Worm (Caenorhabditis elegans) whole organism, midembryonic: ENCODE measurements around the gene F02C12.2.
"Not testable (repeated sequence)": the region's sequence is repeated elsewhere in the genome, so short reads cannot be mapped to it uniquely, and the experiment has no call there.

Experiments used
- T22C8.4 ChIP-seq: fragments of 200-800 bp; sonication (Bioruptor generic); IDR thresholded peaks from 2 replicates; pipeline ENCODE4 v1.3.6; 2022; ENCODE audit warnings: missing genetic modification characterization, missing compliant biosample characterization
- cog-1 ChIP-seq: sonication (generic microtip); optimal IDR thresholded peaks from 2 replicates; lab custom pipeline; 2016; ENCODE audit warnings: missing genetic modification characterization, missing compliant biosample characterization
- flt-1 ChIP-seq: fragments of 200-800 bp; sonication (Bioruptor generic); IDR thresholded peaks from 2 replicates; pipeline ENCODE4 v1.3.6; 2022; ENCODE audit warnings: missing genetic modification characterization, missing compliant biosample characterization
- med-1 ChIP-seq: sonication (generic microtip); optimal IDR thresholded peaks from 2 replicates; lab custom pipeline; 2017; ENCODE audit warnings: missing genetic modification characterization, mild to moderate bottlenecking, missing compliant biosample characterization, antibody characterized with exemption, missing genetic modification reagents; ENCODE audit not compliant: insufficient read depth
- ref-1 ChIP-seq: fragments of 200-800 bp; sonication (Bioruptor generic); conservative IDR thresholded peaks from 2 replicates; pipeline ENCODE4 v1.3.6; 2022; ENCODE audit warnings: missing genetic modification reagents, missing genetic modification characterization, missing compliant biosample characterization
- tab-1 ChIP-seq: fragments of 200-800 bp; sonication (Bioruptor generic); IDR thresholded peaks from 2 replicates; pipeline ENCODE4 v1.3.6; 2022; ENCODE audit warnings: missing genetic modification characterization, missing compliant biosample characterization
- ztf-23 ChIP-seq: fragments of 200-800 bp; sonication (Bioruptor generic); IDR thresholded peaks from 2 replicates; pipeline ENCODE4 v1.3.6; 2022; ENCODE audit warnings: missing genetic modification reagents, missing genetic modification characterization, missing compliant biosample characterization
- ztf-29 ChIP-seq: fragments of 200-800 bp; sonication (Bioruptor generic); IDR thresholded peaks from 2 replicates; pipeline ENCODE4 v1.3.6; 2022; ENCODE audit warnings: missing genetic modification reagents, missing genetic modification characterization, missing compliant biosample characterization

- TF ChIP-seq flt-1; T22C8.4 (GFP tag; lab: Robert Waterston, UW); cog-1 (tag; lab: Kevin White, UChicago); ref-1; tab-1 (GFP tag; lab: Robert Waterston, UW); med-1 (GFP tag; lab: Kevin White, UChicago); ztf-23 (GFP tag; lab: Robert Waterston, UW); ztf-29 (GFP tag; lab: Robert Waterston, UW): not testable (repeated sequence)
Observed at ce11 chrX:13431388-13431787, 32.3 kb upstream of the F02C12.2 start, which contains the start of gene C29F7.10.
